Fruit fly (Drosophila melanogaster): Measurements from ENCODE around the gene CG9004.

The CG9004 gene

DNA sequence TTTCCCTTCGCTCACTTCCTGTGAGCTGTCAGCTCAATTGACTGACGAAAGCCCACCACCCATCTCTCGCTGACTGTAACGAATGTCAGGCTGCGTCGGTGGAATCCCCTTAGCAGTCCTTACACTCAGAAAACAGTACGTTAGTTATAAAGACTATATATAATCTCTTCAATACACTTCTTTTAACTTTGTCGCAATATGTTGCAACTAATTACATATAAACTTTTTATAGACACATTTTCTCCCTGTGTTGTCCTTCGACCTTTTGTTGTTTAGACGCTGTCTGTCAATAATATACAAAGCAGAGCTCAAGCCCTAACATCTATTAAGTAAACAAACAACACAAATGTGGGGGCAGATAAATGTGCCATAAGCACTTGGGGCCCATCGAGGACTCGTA lies 47.6 kb downstream of the CG9004 start:
- TF ChIP-seq Mnt (GFP tag; optimal IDR thresholded peaks at IDR 0.05) (no peak), pad (GFP tag; optimal IDR thresholded peaks at IDR 0.05) (no peak), CG14711 (tag; optimal IDR thresholded peaks at IDR 0.05) (no peak), cic (GFP tag; optimal IDR thresholded peaks at IDR 0.05) (no peak), CG12768 (GFP tag; optimal IDR thresholded peaks at IDR 0.05) (no peak), CG5204 (GFP tag; optimal IDR thresholded peaks at IDR 0.05) (no peak), CG7045 (GFP tag; optimal IDR thresholded peaks at IDR 0.05) (no peak), ovo (GFP tag; optimal IDR thresholded peaks at IDR 0.05) (no peak), kay (GFP tag; ENCODE audit: borderline replicate concordance) (no peak), Hr96 (GFP tag; optimal IDR thresholded peaks at IDR 0.05) (no peak), CG1620 (GFP tag; optimal IDR thresholded peaks at IDR 0.05) (no peak), Clk (GFP tag; optimal IDR thresholded peaks at IDR 0.05) (no peak), Crg-1 (GFP tag; optimal IDR thresholded peaks at IDR 0.05) (no peak), CG33017 (tag; optimal IDR thresholded peaks at IDR 0.05) (no peak), bab1 (GFP tag; optimal IDR thresholded peaks at IDR 0.05) (no peak), CG11617 (GFP tag; optimal IDR thresholded peaks at IDR 0.05) (no peak)

DNA sequence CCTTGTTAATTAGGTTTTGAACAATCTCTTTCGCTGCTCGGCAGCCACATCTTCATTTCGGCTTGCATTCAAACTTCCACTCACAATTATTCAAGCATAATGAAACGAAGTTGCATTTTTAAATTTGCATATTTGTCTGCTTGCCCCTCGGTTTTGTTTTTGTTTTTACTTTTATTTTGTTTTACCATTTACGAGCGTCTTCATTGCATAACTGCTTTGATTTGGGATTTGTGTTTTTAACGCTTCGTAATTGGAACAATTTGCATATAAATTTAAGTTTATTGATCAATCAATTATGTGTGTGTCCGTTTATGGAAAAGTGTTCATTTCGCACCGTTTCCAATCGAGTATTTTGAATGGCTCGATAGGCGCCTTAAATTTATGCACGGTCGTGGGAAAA lies 49.2 kb downstream of the CG9004 start:
- TF ChIP-seq CG11617 (GFP tag; optimal IDR thresholded peaks at IDR 0.05) = no peak
- TF ChIP-seq pad (GFP tag; optimal IDR thresholded peaks at IDR 0.05) = no peak
- no peak for TF ChIP-seq CG7045 (GFP tag; optimal IDR thresholded peaks at IDR 0.05)
- no peak for TF ChIP-seq Mnt (GFP tag; optimal IDR thresholded peaks at IDR 0.05)
- TF ChIP-seq CG5204 (GFP tag; optimal IDR thresholded peaks at IDR 0.05) = no peak
- no peak for TF ChIP-seq bab1 (GFP tag; optimal IDR thresholded peaks at IDR 0.05)

DNA sequence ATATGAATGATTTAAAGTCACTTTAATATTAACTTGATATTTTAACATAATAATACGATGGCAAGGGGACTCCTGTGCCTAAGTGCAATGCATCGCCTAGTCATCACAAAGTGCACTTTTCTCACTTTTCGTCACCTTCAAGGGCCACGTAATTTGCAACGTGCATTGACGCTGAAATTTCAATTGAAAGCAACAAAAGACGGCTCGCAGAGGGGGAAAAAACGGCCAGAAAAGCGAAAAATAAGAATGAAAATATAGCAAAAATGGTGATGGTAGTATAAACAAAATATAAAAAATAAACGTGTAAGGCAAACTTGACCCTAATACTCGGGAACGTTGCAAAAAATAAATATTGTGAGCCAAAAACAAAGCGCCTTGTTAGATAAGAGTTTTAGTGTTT lies 50.0 kb downstream of the CG9004 start:
- no peak for TF ChIP-seq CG11617 (GFP tag; optimal IDR thresholded peaks at IDR 0.05)
- peak; percentile 97 for TF ChIP-seq tj (GFP tag; optimal IDR thresholded peaks at IDR 0.05)
- no peak for TF ChIP-seq CG5204 (GFP tag; optimal IDR thresholded peaks at IDR 0.05)
- TF ChIP-seq toe (GFP tag; optimal IDR thresholded peaks at IDR 0.05) = no peak
- peak; percentile 8 for TF ChIP-seq bab1 (GFP tag; optimal IDR thresholded peaks at IDR 0.05)

DNA sequence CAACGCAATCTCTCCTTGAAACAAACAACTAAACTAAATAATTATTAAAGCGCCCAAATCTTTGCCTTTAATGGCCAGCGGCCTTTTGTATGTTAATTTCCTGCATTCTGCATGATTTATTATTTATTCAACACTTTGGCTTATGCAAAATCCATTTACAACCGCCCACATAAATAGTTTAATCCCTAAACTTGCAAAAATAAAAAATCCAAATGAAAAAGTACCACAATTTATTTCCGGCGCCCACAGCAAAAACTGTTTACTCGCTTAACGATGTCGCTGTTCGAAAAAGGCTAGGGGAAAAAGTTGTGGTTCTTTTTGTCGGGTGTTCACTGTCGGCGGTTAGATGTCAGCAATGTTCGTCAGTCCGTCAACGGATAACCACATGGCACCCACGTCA lies 50.6 kb downstream of the CG9004 start:
- TF ChIP-seq CG14711 (tag; optimal IDR thresholded peaks at IDR 0.05) = no peak
- no peak for TF ChIP-seq CG12768 (GFP tag; optimal IDR thresholded peaks at IDR 0.05)
- no peak for TF ChIP-seq tj (GFP tag; optimal IDR thresholded peaks at IDR 0.05)
- TF ChIP-seq Crg-1 (GFP tag; optimal IDR thresholded peaks at IDR 0.05) = no peak
- TF ChIP-seq Clk (GFP tag; optimal IDR thresholded peaks at IDR 0.05) = no peak
- no peak for TF ChIP-seq CG7045 (GFP tag; optimal IDR thresholded peaks at IDR 0.05)

DNA sequence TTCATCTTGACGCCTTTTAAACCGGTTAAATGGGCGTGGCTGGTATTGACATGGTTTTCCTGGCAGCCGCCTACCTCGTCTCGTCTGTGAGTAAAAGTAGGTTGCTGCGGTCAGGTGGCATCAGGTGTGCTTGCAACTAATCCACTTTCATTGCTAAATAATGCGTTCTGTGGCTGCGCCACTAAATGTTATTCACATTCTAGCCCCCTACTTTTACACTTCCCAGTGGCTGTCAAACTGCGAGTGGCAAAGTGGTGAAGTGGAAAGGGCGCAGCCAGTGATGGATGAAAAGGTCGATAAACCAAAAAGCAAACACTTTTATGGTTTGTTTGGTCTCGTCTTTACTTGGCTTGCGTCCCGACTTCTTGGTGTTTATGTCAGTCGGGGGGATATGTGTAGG lies 52.2 kb downstream of the CG9004 start:
- no peak for TF ChIP-seq CG14711 (tag; optimal IDR thresholded peaks at IDR 0.05)
- TF ChIP-seq CG7101 (tag; optimal IDR thresholded peaks at IDR 0.05) = no peak
- TF ChIP-seq kay (GFP tag; ENCODE audit: borderline replicate concordance) = no peak
- TF ChIP-seq tj (GFP tag; optimal IDR thresholded peaks at IDR 0.05) = no peak
- TF ChIP-seq Clk (GFP tag; optimal IDR thresholded peaks at IDR 0.05) = no peak
- no peak for TF ChIP-seq Crg-1 (GFP tag; optimal IDR thresholded peaks at IDR 0.05)
- no peak for TF ChIP-seq cnc (optimal IDR thresholded peaks at IDR 0.05)
- TF ChIP-seq CG5204 (GFP tag; optimal IDR thresholded peaks at IDR 0.05) = no peak
- TF ChIP-seq CG12768 (GFP tag; optimal IDR thresholded peaks at IDR 0.05) = no peak
- TF ChIP-seq bab1 (GFP tag; optimal IDR thresholded peaks at IDR 0.05) = no peak
- no peak for TF ChIP-seq toe (GFP tag; optimal IDR thresholded peaks at IDR 0.05)
- no peak for TF ChIP-seq CG7045 (GFP tag; optimal IDR thresholded peaks at IDR 0.05)
- TF ChIP-seq CG1620 (GFP tag; optimal IDR thresholded peaks at IDR 0.05) = no peak
- no peak for TF ChIP-seq Hr96 (GFP tag; optimal IDR thresholded peaks at IDR 0.05)
- TF ChIP-seq ovo (GFP tag; optimal IDR thresholded peaks at IDR 0.05) = no peak
- no peak for TF ChIP-seq cic (GFP tag; optimal IDR thresholded peaks at IDR 0.05)
